Fruit fly (Drosophila melanogaster) whole organism: Measurements from ENCODE around the gene BckdhA.

ENCODE experiments used
- CG8478 ChIP-seq: fragments of >200 bp; optimal IDR thresholded peaks from 2 replicates; lab custom pipeline; 2018; ENCODE audit warnings: inconsistent platforms
- EcR ChIP-seq, 2 experiments: fragments of >200 bp; optimal IDR thresholded peaks; 2 replicates each; lab custom pipeline; 2017; ENCODE audit warnings: missing biosample characterization in 2 of 2, missing genetic modification characterization in 2 of 2, missing genetic modification reagents in 2 of 2
- pan ChIP-seq: fragments of >200 bp; optimal IDR thresholded peaks from 2 replicates; lab custom pipeline; 2017
- psq ChIP-seq: fragments of >200 bp; optimal IDR thresholded peaks from 2 replicates; lab custom pipeline; 2017

dm6 chr3R:9586663-9587248 is 31.2 kb downstream of the BckdhA start, which contains the start of gene P58IPK:
- no peak for TF ChIP-seq psq (lab: Kevin White, UChicago)
- TF ChIP-seq pan (lab: Kevin White, UChicago), result no peak
- TF ChIP-seq EcR (GFP tag; optimal IDR thresholded peaks at IDR 0.05; lab: Kevin White, UChicago), result no peak
- TF ChIP-seq CG8478 (lab: Kevin White, UChicago), result no peak
